Fruit fly (Drosophila melanogaster) whole organism, wandering third instar larva: ENCODE results near the gene CG42759.

Experiments used
- Dfd ChIP-seq: fragments of >200 bp; optimal IDR thresholded peaks from 2 replicates; lab custom pipeline; 2017; ENCODE audit warnings: missing biosample characterization, missing genetic modification characterization
- HLH106 ChIP-seq: fragments of 200-800 bp; optimal IDR thresholded peaks from 3 replicates; lab custom pipeline; 2019; ENCODE audit warnings: missing biosample characterization, mild to moderate bottlenecking, missing genetic modification characterization, moderate library complexity
- Mio ChIP-seq: sonication (Bioruptor generic); optimal IDR thresholded peaks from 2 replicates; lab custom pipeline; 2016; ENCODE audit warnings: missing biosample characterization, missing genetic modification characterization
- Rel ChIP-seq, 2 experiments: fragments of 200-800 bp; sonication (Bioruptor generic) in 1 of 2; optimal IDR thresholded peaks; 2 replicates in 1 of 2; 3 replicates in 1 of 2; lab custom pipeline; 2016 to 2019; ENCODE audit warnings: mild to moderate bottlenecking in 2 of 2, missing biosample characterization in 2 of 2, missing genetic modification characterization in 2 of 2, moderate library complexity in 1 of 2
- br ChIP-seq: fragments of 200-800 bp; sonication (Bioruptor generic); optimal IDR thresholded peaks from 2 replicates; lab custom pipeline; 2016; ENCODE audit warnings: missing biosample characterization, missing genetic modification characterization
- dl ChIP-seq, 2 experiments: fragments of 175-275, 200-275 bp in 1 of 2; fragments of 200-275 bp in 1 of 2; sonication (Bioruptor generic); optimal IDR thresholded peaks; lab custom pipeline; 2018; ENCODE audit warnings: mild to moderate bottlenecking in 2 of 2, missing biosample characterization in 2 of 2, missing genetic modification characterization in 2 of 2, moderate library complexity in 2 of 2; ENCODE audit not compliant: partially characterized antibody in 2 of 2, insufficient read depth in 1 of 2
- ey ChIP-seq: fragments of 200-800 bp; sonication (Bioruptor generic); optimal IDR thresholded peaks from 2 replicates; lab custom pipeline; 2016; ENCODE audit warnings: missing biosample characterization, missing genetic modification characterization
- foxo ChIP-seq, 2 experiments: fragments of 200-800 bp; sonication (Bioruptor generic); optimal IDR thresholded peaks; 2 replicates in 1 of 2; 3 replicates in 1 of 2; lab custom pipeline; 2016 to 2017; ENCODE audit warnings: missing biosample characterization in 2 of 2, missing genetic modification characterization in 2 of 2
- pan ChIP-seq: fragments of >200 bp; optimal IDR thresholded peaks from 2 replicates; lab custom pipeline; 2017
- psq ChIP-seq: fragments of 200-800 bp; sonication (Bioruptor generic); optimal IDR thresholded peaks from 3 replicates; lab custom pipeline; 2017; ENCODE audit warnings: missing biosample characterization, mild to moderate bottlenecking, missing genetic modification characterization, moderate library complexity
- sage ChIP-seq: fragments of 200-800 bp; sonication (Bioruptor generic); optimal IDR thresholded peaks from 2 replicates; lab custom pipeline; 2016; ENCODE audit warnings: missing biosample characterization, mild to moderate bottlenecking, missing genetic modification characterization
- tai ChIP-seq: sonication (Bioruptor generic); optimal IDR thresholded peaks from 2 replicates; lab custom pipeline; 2016; ENCODE audit warnings: missing biosample characterization, missing genetic modification characterization
- woc ChIP-seq: sonication (Bioruptor generic); optimal IDR thresholded peaks from 2 replicates; lab custom pipeline; 2016; ENCODE audit warnings: missing biosample characterization, mild to moderate bottlenecking, missing genetic modification characterization

DNA sequence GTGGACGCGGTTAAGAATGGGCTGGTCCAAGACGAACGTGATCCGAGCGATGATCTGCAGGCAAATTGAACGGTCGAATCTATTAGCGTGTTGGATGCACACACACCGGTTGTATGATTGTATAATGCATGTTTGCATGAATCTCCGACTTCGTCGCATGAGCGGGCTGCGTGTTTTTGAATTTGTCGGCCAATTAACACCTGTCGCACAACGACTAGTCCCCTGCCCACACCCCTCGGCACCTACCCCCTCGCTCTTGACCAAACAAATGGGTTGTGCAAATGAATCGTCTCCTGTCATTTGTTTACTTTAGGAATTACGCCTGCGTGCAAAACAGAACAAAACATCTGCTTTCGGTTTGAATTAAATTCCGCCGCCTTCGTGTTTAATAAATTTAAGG, 7.9 kb upstream of the CG42759 start:
- TF ChIP-seq pan (no peak), Dfd (no peak), Rel (GFP tag; optimal IDR thresholded peaks at IDR 0.05; lab: Kevin White, UChicago) (no peak), Rel (tag; optimal IDR thresholded peaks at IDR 0.05; lab: Kevin White, UChicago) (no peak), br (GFP tag; lab: Kevin White, UChicago) (no peak), ey (GFP tag; lab: Kevin White, UChicago) (no peak), Mio (GFP tag; lab: Kevin White, UChicago) (no peak), HLH106 (no peak), tai (GFP tag; lab: Kevin White, UChicago) (no peak), dl (GFP tag; optimal IDR thresholded peaks at IDR 0.05; lab: Kevin White, UChicago; ENCODE audit: insufficient read depth in 1 of 2, partially characterized antibody in 2 of 2) (no peak), woc (no peak), foxo (GFP tag; optimal IDR thresholded peaks at IDR 0.05; lab: Kevin White, UChicago) (no peak), sage (GFP tag; lab: Kevin White, UChicago) (no peak), psq (GFP tag; lab: Kevin White, UChicago) (no peak)
